Fruit fly (Drosophila melanogaster) whole organism, embryonic: ENCODE results near the gene mRpL12.

Source experiments
- Aef1 ChIP-seq: fragments of 200-800 bp; sonication (Bioruptor generic); IDR thresholded peaks from 3 replicates; pipeline ENCODE4 v1.3.6; 2022; ENCODE audit warnings: missing biosample characterization, missing genetic modification characterization
- Atf6 ChIP-seq: fragments of 200-800 bp; sonication (Bioruptor generic); IDR thresholded peaks from 2 replicates; pipeline ENCODE4 v1.3.6; 2022; ENCODE audit warnings: missing biosample characterization, missing genetic modification characterization
- Awh ChIP-seq: fragments of 200-800 bp; sonication (Bioruptor generic); IDR thresholded peaks from 2 replicates; pipeline ENCODE4, ENCODE4 v1.3.6; 2022; ENCODE audit warnings: missing biosample characterization, missing genetic modification characterization
- BEAF-32 ChIP-seq: fragments of 200-800 bp; sonication (Bioruptor generic); optimal IDR thresholded peaks from 3 replicates; lab custom pipeline; 2017; ENCODE audit warnings: missing biosample characterization, missing genetic modification characterization, mild to moderate bottlenecking, moderate library complexity, missing genetic modification reagents
- Blimp-1 ChIP-seq: fragments of 200-800 bp; sonication (Bioruptor generic); optimal IDR thresholded peaks from 3 replicates; lab custom pipeline; 2018; ENCODE audit warnings: missing biosample characterization, missing genetic modification characterization, mild to moderate bottlenecking, moderate library complexity, missing genetic modification reagents
- CG1024 ChIP-seq: fragments of 200-800 bp; sonication (Bioruptor generic); IDR thresholded peaks from 2 replicates; pipeline ENCODE4 v1.3.6; 2022; ENCODE audit warnings: missing biosample characterization, missing genetic modification characterization
- CG10543 ChIP-seq: fragments of 200-800 bp; sonication (Bioruptor generic); optimal IDR thresholded peaks from 3 replicates; lab custom pipeline; 2017; ENCODE audit warnings: missing biosample characterization, mild to moderate bottlenecking, missing genetic modification characterization, moderate library complexity
- CG12391 ChIP-seq: fragments of 200-800 bp; sonication (Bioruptor generic); optimal IDR thresholded peaks from 3 replicates; lab custom pipeline; 2018; ENCODE audit warnings: missing biosample characterization, mild to moderate bottlenecking, missing genetic modification characterization, moderate library complexity
- CG12942 ChIP-seq: fragments of 200-800 bp; sonication (Bioruptor generic); optimal IDR thresholded peaks from 3 replicates; lab custom pipeline; 2016; ENCODE audit warnings: missing biosample characterization, missing genetic modification characterization
- CG13775 ChIP-seq: fragments of 200-800 bp; sonication (Bioruptor generic); optimal IDR thresholded peaks from 3 replicates; lab custom pipeline; 2017; ENCODE audit warnings: missing biosample characterization, mild to moderate bottlenecking, missing genetic modification characterization
- CG14860 ChIP-seq: fragments of 200-800 bp; sonication (Bioruptor generic); IDR thresholded peaks from 3 replicates; pipeline ENCODE4 v1.3.6; 2022; ENCODE audit warnings: missing biosample characterization, missing genetic modification characterization; ENCODE audit not compliant: partially characterized antibody
- CG18619 ChIP-seq: fragments of 200-800 bp; sonication (Bioruptor generic); optimal IDR thresholded peaks from 3 replicates; lab custom pipeline; 2017; ENCODE audit warnings: missing biosample characterization, mild to moderate bottlenecking, missing genetic modification characterization
- CG2116 ChIP-seq: fragments of 200-800 bp; sonication (Bioruptor generic); optimal IDR thresholded peaks from 3 replicates; lab custom pipeline; 2018; ENCODE audit warnings: missing biosample characterization, mild to moderate bottlenecking, missing genetic modification characterization
- CG30403 ChIP-seq: fragments of 200-800 bp; sonication (Bioruptor generic); optimal IDR thresholded peaks from 3 replicates; lab custom pipeline; 2016; ENCODE audit warnings: missing biosample characterization, missing genetic modification characterization
- CG30431 ChIP-seq: fragments of 200-800 bp; sonication (Bioruptor generic); optimal IDR thresholded peaks from 2 replicates; lab custom pipeline; 2017; ENCODE audit warnings: missing biosample characterization, missing genetic modification characterization
- CG3065 ChIP-seq: fragments of 200-800 bp; sonication (Bioruptor generic); optimal IDR thresholded peaks from 2 replicates; lab custom pipeline; 2016; ENCODE audit warnings: missing biosample characterization, missing genetic modification characterization
- CG31224 ChIP-seq: fragments of 200-800 bp; sonication (Bioruptor generic); IDR thresholded peaks from 2 replicates; pipeline ENCODE4 v1.3.6; 2022; ENCODE audit warnings: missing biosample characterization, missing genetic modification characterization
- CG3407 ChIP-seq: fragments of 200-800 bp; sonication (Bioruptor generic); optimal IDR thresholded peaks from 2 replicates; lab custom pipeline; 2018; ENCODE audit warnings: missing biosample characterization, mild to moderate bottlenecking, missing genetic modification characterization
- CG34422 ChIP-seq: fragments of 200-800 bp; sonication (Bioruptor generic); IDR thresholded peaks from 3 replicates; pipeline ENCODE4 v1.3.6; 2022; ENCODE audit warnings: missing biosample characterization, missing genetic modification characterization
- CG3847 ChIP-seq: fragments of 200-800 bp; sonication (Bioruptor generic); IDR thresholded peaks from 2 replicates; pipeline ENCODE4 v1.3.6; 2022; ENCODE audit warnings: missing biosample characterization, missing genetic modification characterization
- CG6683 ChIP-seq: fragments of 200-800 bp; sonication (Bioruptor generic); optimal IDR thresholded peaks from 2 replicates; lab custom pipeline; 2017; ENCODE audit warnings: missing biosample characterization, mild to moderate bottlenecking, missing genetic modification characterization, missing genetic modification reagents
- CG6791 ChIP-seq: fragments of 200-800 bp; sonication (Bioruptor generic); IDR thresholded peaks from 3 replicates; pipeline ENCODE4 v1.3.6; 2022; ENCODE audit warnings: missing biosample characterization, missing genetic modification characterization; ENCODE audit not compliant: partially characterized antibody
- CG7556 ChIP-seq: fragments of 200-800 bp; sonication (Bioruptor generic); optimal IDR thresholded peaks from 2 replicates; lab custom pipeline; 2017; ENCODE audit warnings: missing biosample characterization, mild to moderate bottlenecking, missing genetic modification characterization
- CG7839 ChIP-seq: fragments of 200-800 bp; sonication (Bioruptor generic); optimal IDR thresholded peaks from 3 replicates; lab custom pipeline; 2018; ENCODE audit warnings: missing biosample characterization, mild to moderate bottlenecking, missing genetic modification characterization, moderate library complexity
- CG8089 ChIP-seq: fragments of 200-800 bp; sonication (Bioruptor generic); optimal IDR thresholded peaks from 3 replicates; lab custom pipeline; 2016; ENCODE audit warnings: missing biosample characterization, missing genetic modification characterization
- CG8281 ChIP-seq: fragments of 200-800 bp; sonication (Bioruptor generic); optimal IDR thresholded peaks from 2 replicates; lab custom pipeline; 2018; ENCODE audit warnings: missing biosample characterization, mild to moderate bottlenecking, missing genetic modification characterization, moderate library complexity
- CG8388 ChIP-seq: fragments of 200-800 bp; sonication (Bioruptor generic); optimal IDR thresholded peaks from 2 replicates; lab custom pipeline; 2019; ENCODE audit warnings: missing biosample characterization, mild to moderate bottlenecking, missing genetic modification characterization, moderate library complexity
- Eip74EF ChIP-seq, 2 experiments: fragments of 200-800 bp in 1 of 2; fragments of >200 bp in 1 of 2; sonication (Bioruptor generic) in 1 of 2; optimal IDR thresholded peaks; 2 replicates each; lab custom pipeline; 2017 to 2019; ENCODE audit warnings: missing biosample characterization in 2 of 2, missing genetic modification characterization in 2 of 2, mild to moderate bottlenecking in 1 of 2, moderate library complexity in 1 of 2
- Ets97D ChIP-seq: fragments of 200-800 bp; sonication (Bioruptor generic); optimal IDR thresholded peaks from 3 replicates; lab custom pipeline; 2016; ENCODE audit warnings: missing biosample characterization, missing genetic modification characterization
- Fer3 ChIP-seq: fragments of 200-800 bp; sonication (Bioruptor generic); optimal IDR thresholded peaks from 2 replicates; lab custom pipeline; 2018; ENCODE audit warnings: missing biosample characterization, mild to moderate bottlenecking, missing genetic modification characterization, moderate library complexity
- Hr39 ChIP-seq: fragments of >200 bp; optimal IDR thresholded peaks from 2 replicates; lab custom pipeline; 2017
- Jarid2 ChIP-seq: fragments of 200-800 bp; sonication (Bioruptor generic); optimal IDR thresholded peaks from 3 replicates; lab custom pipeline; 2017; ENCODE audit warnings: mild to moderate bottlenecking, missing biosample characterization, missing genetic modification reagents, missing genetic modification characterization
- Lpt ChIP-seq: fragments of >200 bp; optimal IDR thresholded peaks from 2 replicates; lab custom pipeline; 2018; ENCODE audit warnings: missing biosample characterization, missing genetic modification characterization
- MTF-1 ChIP-seq: fragments of 200-800 bp; sonication (Bioruptor generic); optimal IDR thresholded peaks from 2 replicates; lab custom pipeline; 2018; ENCODE audit warnings: missing biosample characterization, mild to moderate bottlenecking, missing genetic modification characterization, borderline replicate concordance
- Myb ChIP-seq: fragments of 200-800 bp; sonication (Bioruptor generic); optimal IDR thresholded peaks from 2 replicates; lab custom pipeline; 2016; ENCODE audit warnings: missing biosample characterization, missing genetic modification characterization
- Nf-YC ChIP-seq: fragments of 200-800 bp; optimal IDR thresholded peaks from 3 replicates; lab custom pipeline; 2019; ENCODE audit warnings: missing biosample characterization, mild to moderate bottlenecking, missing genetic modification characterization, moderate library complexity
- Ravus ChIP-seq: fragments of 200-800 bp; sonication (Bioruptor generic); IDR thresholded peaks from 2 replicates; pipeline ENCODE4 v1.3.6; 2022; ENCODE audit warnings: missing biosample characterization, missing genetic modification characterization
- Taf1 ChIP-seq: fragments of 200-800 bp; sonication (Bioruptor generic); IDR thresholded peaks from 2 replicates; pipeline ENCODE4 v1.3.6; 2022; ENCODE audit warnings: missing biosample characterization, missing genetic modification characterization
- ase ChIP-seq: fragments of 200-800 bp; sonication (Bioruptor generic); IDR thresholded peaks from 3 replicates; pipeline ENCODE4 v1.3.6; 2022; ENCODE audit warnings: missing biosample characterization, missing genetic modification characterization
- chif ChIP-seq, 2 experiments: fragments of 200-800 bp; sonication (Bioruptor generic); optimal IDR thresholded peaks; 3 replicates each; lab custom pipeline; 2016; ENCODE audit warnings: missing biosample characterization in 2 of 2, missing genetic modification characterization in 2 of 2
- danr ChIP-seq: fragments of 200-800 bp; sonication (Bioruptor generic); IDR thresholded peaks from 2 replicates; pipeline ENCODE4 v1.3.6; 2022; ENCODE audit warnings: missing biosample characterization, missing genetic modification characterization
- ftz-f1 ChIP-seq: fragments of 200-800 bp; sonication (Bioruptor generic); optimal IDR thresholded peaks from 2 replicates; lab custom pipeline; 2016; ENCODE audit warnings: missing biosample characterization, missing genetic modification characterization
- gce ChIP-seq: fragments of 200-800 bp; sonication (Bioruptor generic); IDR thresholded peaks from 3 replicates; pipeline ENCODE4 v1.3.6; 2022; ENCODE audit warnings: missing biosample characterization, missing genetic modification characterization
- gsb ChIP-seq: fragments of 200-800 bp; sonication (Bioruptor generic); IDR thresholded peaks from 2 replicates; pipeline ENCODE4 v1.3.6; 2022; ENCODE audit warnings: missing biosample characterization, missing genetic modification characterization
- row ChIP-seq: fragments of 200-800 bp; sonication (Bioruptor generic); IDR thresholded peaks from 3 replicates; pipeline ENCODE4 v1.3.6; 2022; ENCODE audit warnings: missing biosample characterization, missing genetic modification characterization
- sim ChIP-seq: fragments of 200-800 bp; sonication (Bioruptor generic); IDR thresholded peaks from 2 replicates; pipeline ENCODE4 v1.3.6; 2022; ENCODE audit warnings: missing biosample characterization, missing genetic modification characterization
- slp2 ChIP-seq: fragments of 200-800 bp; sonication (Bioruptor generic); optimal IDR thresholded peaks from 2 replicates; lab custom pipeline; 2016; ENCODE audit warnings: missing biosample characterization, missing genetic modification characterization
- tgo ChIP-seq: fragments of 200-800 bp; sonication (Bioruptor generic); IDR thresholded peaks from 3 replicates; pipeline ENCODE4 v1.3.6; 2022; ENCODE audit warnings: missing biosample characterization, missing genetic modification characterization
- toy ChIP-seq: fragments of 200-800 bp; sonication (Bioruptor generic); IDR thresholded peaks from 2 replicates; pipeline ENCODE4 v1.3.6; 2022; ENCODE audit warnings: missing biosample characterization, missing genetic modification characterization
- unc-4 ChIP-seq: fragments of 200-800 bp; sonication (Bioruptor generic); IDR thresholded peaks from 2 replicates; pipeline ENCODE4 v1.3.6; 2022; ENCODE audit warnings: missing biosample characterization, missing genetic modification characterization; ENCODE audit not compliant: partially characterized antibody
- vfl ChIP-seq: fragments of 200-800 bp; sonication (Bioruptor generic); optimal IDR thresholded peaks from 2 replicates; lab custom pipeline; 2016; ENCODE audit warnings: missing biosample characterization, missing genetic modification characterization

The mRpL12 gene

DNA sequence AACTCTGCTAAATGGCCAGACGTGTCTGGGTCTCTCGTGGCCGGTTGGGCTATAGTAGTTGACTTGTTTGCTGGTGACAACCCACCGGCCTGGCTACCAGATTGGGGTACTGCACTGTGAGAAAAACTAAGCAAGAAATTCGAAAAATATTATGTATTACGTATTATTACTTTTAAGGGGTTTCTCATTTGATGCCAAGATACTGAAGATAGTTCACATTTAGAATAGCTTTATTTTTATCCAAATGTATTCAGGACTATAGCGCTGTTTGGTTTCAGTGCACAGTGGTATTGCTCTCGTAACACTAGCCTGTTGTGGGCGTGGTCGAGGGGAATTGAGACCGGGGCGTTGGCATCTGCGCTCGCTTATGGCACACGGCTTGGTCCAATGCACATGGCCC is 35.9 kb upstream of the mRpL12 start (continued):
- no peak for TF ChIP-seq CG13775 (GFP tag; lab: Kevin White, UChicago)
- TF ChIP-seq CG6791 (GFP tag; lab: Robert Waterston, UW) = no peak
- TF ChIP-seq CG14860 = no peak
- peak; percentile 1 for TF ChIP-seq CG8089
- peak; percentile 4 for TF ChIP-seq MTF-1
- TF ChIP-seq Hr39 = no peak
- no peak for TF ChIP-seq slp2 (GFP tag; lab: Kevin White, UChicago)
- peak; percentile 66; the same call in 1 of the 3 replicates for TF ChIP-seq gce (GFP tag; lab: Robert Waterston, UW)
- TF ChIP-seq vfl (GFP tag; lab: Kevin White, UChicago) = no peak
- peak; percentile 66 for TF ChIP-seq CG34422 (GFP tag; lab: Robert Waterston, UW)
- TF ChIP-seq Blimp-1 = peak; percentile 65
- peak; percentile 80 for TF ChIP-seq CG7839 (tag; lab: Kevin White, UChicago)
- no peak for TF ChIP-seq sim
- no peak for TF ChIP-seq CG8281 (tag; lab: Kevin White, UChicago)
- peak; percentile 52 for TF ChIP-seq CG7556 (GFP tag; lab: Kevin White, UChicago)
- no peak for TF ChIP-seq Myb (GFP tag; lab: Kevin White, UChicago)
- TF ChIP-seq Taf1 (GFP tag; lab: Robert Waterston, UW) = 0 out of 2 replicates have a peak, but pooled peaks have one; percentile 28
- peak; percentile 51; the same call in 1 of the 3 replicates for TF ChIP-seq ase (GFP tag; lab: Robert Waterston, UW)
- TF ChIP-seq CG31224 (GFP tag; lab: Robert Waterston, UW) = 0 out of 2 replicates have a peak, but pooled peaks have one; percentile 37
- no peak for TF ChIP-seq gsb (GFP tag; lab: Robert Waterston, UW)
- peak; percentile 51; the same call in 1 of the 2 replicates for TF ChIP-seq Ravus
- peak; percentile 24 for TF ChIP-seq CG3407
- peak; percentile 62 for TF ChIP-seq Aef1
- no peak for TF ChIP-seq Ets97D (GFP tag; lab: Kevin White, UChicago)
- TF ChIP-seq Nf-YC (tag; lab: Kevin White, UChicago) = peak; percentile 28
- TF ChIP-seq BEAF-32 (GFP tag; lab: Kevin White, UChicago) = no peak
- peak; percentile 57 for TF ChIP-seq CG18619
- no peak for TF ChIP-seq unc-4 (GFP tag; lab: Robert Waterston, UW)
- peak; percentile 21 for TF ChIP-seq CG12942 (GFP tag; lab: Kevin White, UChicago)
- TF ChIP-seq Eip74EF (GFP tag; optimal IDR thresholded peaks at IDR 0.05; lab: Kevin White, UChicago) = peak in 1 of 2 experiments; percentile 50
- TF ChIP-seq CG1024 (GFP tag; lab: Robert Waterston, UW) = peak; percentile 69
- no peak for TF ChIP-seq Jarid2 (GFP tag; lab: Kevin White, UChicago)
- TF ChIP-seq tgo = peak; percentile 58; the same call in 1 of the 3 replicates
- peak; percentile 10 to 57 for TF ChIP-seq chif (GFP tag; optimal IDR thresholded peaks at IDR 0.05; lab: Kevin White, UChicago)
- no peak for TF ChIP-seq CG30431 (GFP tag; lab: Kevin White, UChicago)
- TF ChIP-seq CG6683 (GFP tag; lab: Kevin White, UChicago) = peak; percentile 29
- no peak; the same call in 1 of the 2 replicates for TF ChIP-seq CG3847 (GFP tag; lab: Robert Waterston, UW)
- TF ChIP-seq Atf6 (GFP tag; lab: Robert Waterston, UW) = peak; percentile 59
- peak; percentile 13 for TF ChIP-seq CG2116
- TF ChIP-seq CG30403 = peak; percentile 67
- TF ChIP-seq danr = peak; percentile 47; the same call in 1 of the 2 replicates
- TF ChIP-seq Fer3 = peak; percentile 64
- peak; percentile 68 for TF ChIP-seq CG12391 (tag; lab: Kevin White, UChicago)
- no peak for TF ChIP-seq ftz-f1
- TF ChIP-seq CG8388 = peak; percentile 59
- peak; percentile 41 for TF ChIP-seq CG3065 (GFP tag; lab: Kevin White, UChicago)
- TF ChIP-seq CG10543 = no peak
- peak; percentile 78 for TF ChIP-seq Awh (GFP tag; lab: Robert Waterston, UW)
- TF ChIP-seq row (GFP tag; lab: Robert Waterston, UW) = peak; percentile 60
- TF ChIP-seq toy (GFP tag; lab: Robert Waterston, UW) = no peak; the same call in 1 of the 2 replicates
- TF ChIP-seq Lpt = no peak
